Worm (Caenorhabditis elegans): Measurements from ENCODE around the gene C47E8.11.

DNA sequence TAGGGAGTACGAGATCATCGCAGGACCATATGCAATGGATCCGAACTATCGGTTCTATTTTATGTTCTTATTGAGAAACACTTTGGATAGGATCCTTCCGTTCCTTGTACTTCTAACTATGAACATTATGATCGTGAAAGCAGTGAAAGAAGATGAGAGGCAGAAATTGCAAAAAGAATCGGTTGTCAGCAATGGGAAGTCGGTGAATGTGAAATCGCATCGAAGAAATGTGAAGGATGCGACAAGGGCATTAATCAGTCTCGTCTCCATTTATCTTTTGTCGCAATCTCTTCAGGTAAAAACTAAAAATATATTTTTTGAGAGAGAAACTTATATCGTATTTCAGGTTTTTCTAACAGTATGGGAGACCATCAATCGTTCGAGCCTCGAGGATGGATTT, 5.5 kb upstream of the C47E8.11 start:
- no peak for TF ChIP-seq flt-1 (GFP tag; IDR thresholded peaks at IDR 0.05)
- TF ChIP-seq T22C8.4 (GFP tag; IDR thresholded peaks at IDR 0.05), result no peak
- TF ChIP-seq med-1 (GFP tag; optimal IDR thresholded peaks at IDR 0.05; ENCODE audit: insufficient read depth), result no peak
- no peak for TF ChIP-seq ztf-23 (GFP tag; IDR thresholded peaks at IDR 0.05)
